Fruit fly (Drosophila melanogaster): Measurements from ENCODE around the gene ssp2.
A peak's percentile ranks its signal among the peaks of the same experiment; 100 is the strongest.

Gene ssp2

dm6 chr3L:13938470-13939150 lies 26.4 kb upstream of the ssp2 start (continued):
- TF ChIP-seq ato (GFP tag; IDR thresholded peaks at IDR 0.05; ENCODE audit: partially characterized antibody) (no peak), Rx (GFP tag; IDR thresholded peaks at IDR 0.05) (peak; percentile 72), fd102C (GFP tag; optimal IDR thresholded peaks at IDR 0.05) (no peak), CG1602 (GFP tag; optimal IDR thresholded peaks at IDR 0.05) (peak; percentile 87), CG7357 (GFP tag; IDR thresholded peaks at IDR 0.05) (peak; percentile 61; the same call in 2 of the 3 replicates), Med (GFP tag) (peak; percentile 95), D (optimal IDR thresholded peaks at IDR 0.05) (no peak), D (GFP tag; optimal IDR thresholded peaks at IDR 0.05) (peak; percentile 91), twi (tag; optimal IDR thresholded peaks at IDR 0.05) (peak; percentile 81), ftz-f1 (GFP tag; optimal IDR thresholded peaks at IDR 0.05) (no peak), CG7987 (GFP tag; optimal IDR thresholded peaks at IDR 0.05) (peak; percentile 41), CG13424 (tag; optimal IDR thresholded peaks at IDR 0.05) (peak; percentile 93), CG1647 (GFP tag; optimal IDR thresholded peaks at IDR 0.05) (peak; percentile 75), Camta (GFP tag; optimal IDR thresholded peaks at IDR 0.05) (peak; percentile 90), Max (GFP tag; optimal IDR thresholded peaks at IDR 0.05) (peak; percentile 87), CG6254 (GFP tag; optimal IDR thresholded peaks at IDR 0.05) (peak; percentile 66), CG15073 (GFP tag; optimal IDR thresholded peaks at IDR 0.05) (no peak), CG11456 (GFP tag; IDR thresholded peaks at IDR 0.05) (peak; percentile 56), CG9215 (GFP tag; IDR thresholded peaks at IDR 0.05) (peak; percentile 76), CG3838 (GFP tag; optimal IDR thresholded peaks at IDR 0.05) (peak; percentile 67), HLHmδ (GFP tag; optimal IDR thresholded peaks at IDR 0.05) (no peak), CG12236 (GFP tag; optimal IDR thresholded peaks at IDR 0.05) (peak; percentile 88), Scr (GFP tag; IDR thresholded peaks at IDR 0.05; ENCODE audit: partially characterized antibody) (no peak), CG3281 (GFP tag; optimal IDR thresholded peaks at IDR 0.05) (peak; percentile 94), dimm (GFP tag; IDR thresholded peaks at IDR 0.05) (no peak), mam (GFP tag; optimal IDR thresholded peaks at IDR 0.05) (peak; percentile 89), trh (GFP tag; optimal IDR thresholded peaks at IDR 0.05) (peak; percentile 71), Mes4 (GFP tag; optimal IDR thresholded peaks at IDR 0.05) (peak; percentile 87), kni (GFP tag; optimal IDR thresholded peaks at IDR 0.05) (peak; percentile 77), dpn (GFP tag; optimal IDR thresholded peaks at IDR 0.05) (peak; percentile 89 to 93), CG16815 (GFP tag; optimal IDR thresholded peaks at IDR 0.05) (peak; percentile 78), CG11695 (GFP tag; IDR thresholded peaks at IDR 0.05) (peak; percentile 85; the same call in 2 of the 3 replicates), pros (GFP tag; optimal IDR thresholded peaks at IDR 0.05) (no peak), CG4617 (GFP tag; optimal IDR thresholded peaks at IDR 0.05; ENCODE audit: borderline replicate concordance) (peak; percentile 63), ham (GFP tag; IDR thresholded peaks at IDR 0.05) (no peak), CG31441 (GFP tag; IDR thresholded peaks at IDR 0.05) (peak; percentile 92), ems (GFP tag; optimal IDR thresholded peaks at IDR 0.05) (peak; percentile 85), Atf3 (GFP tag; optimal IDR thresholded peaks at IDR 0.05) (peak; percentile 79), bbx (GFP tag; IDR thresholded peaks at IDR 0.05; ENCODE audit: partially characterized antibody) (no peak; the same call in 1 of the 2 replicates), Abd-B (GFP tag; optimal IDR thresholded peaks at IDR 0.05) (peak; percentile 85), exex (tag; optimal IDR thresholded peaks at IDR 0.05) (peak; percentile 73), sug (tag; optimal IDR thresholded peaks at IDR 0.05) (peak; percentile 91), ranshi (GFP tag; IDR thresholded peaks at IDR 0.05) (0 out of 2 replicates have a peak, but pooled peaks have one; percentile 50), lbe (GFP tag; optimal IDR thresholded peaks at IDR 0.05) (peak; percentile 68), ken (GFP tag; IDR thresholded peaks at IDR 0.05) (peak; percentile 6; the same call in 1 of the 3 replicates), dan (GFP tag; IDR thresholded peaks at IDR 0.05) (no peak), en (GFP tag; optimal IDR thresholded peaks at IDR 0.05) (peak; percentile 82), CG2712 (tag; optimal IDR thresholded peaks at IDR 0.05) (peak; percentile 91), Kr (GFP tag; optimal IDR thresholded peaks at IDR 0.05) (peak; percentile 1), HmgD (GFP tag; optimal IDR thresholded peaks at IDR 0.05) (peak; percentile 58)
